Worm (Caenorhabditis elegans) whole organism, L1 larva: ENCODE data around the gene polk-1.

Source experiments
- C04F5.9 ChIP-seq: sonication (generic microtip); optimal IDR thresholded peaks from 2 replicates; lab custom pipeline; 2016; ENCODE audit warnings: missing genetic modification characterization, missing compliant biosample characterization
- C34B4.2 ChIP-seq: sonication (generic microtip); optimal IDR thresholded peaks from 2 replicates; lab custom pipeline; 2017; ENCODE audit warnings: mild to moderate bottlenecking, missing genetic modification characterization, missing compliant biosample characterization
- F16B12.6 ChIP-seq: fragments of 150-350 bp; optimal IDR thresholded peaks from 2 replicates; lab custom pipeline; 2014; ENCODE audit warnings: missing biosample characterization, missing genetic modification characterization
- aha-1 ChIP-seq: fragments of 150-350 bp; optimal IDR thresholded peaks from 2 replicates; lab custom pipeline; 2014; ENCODE audit warnings: missing biosample characterization, missing genetic modification characterization
- alr-1 ChIP-seq: fragments of 200-800 bp; sonication (Bioruptor generic); optimal IDR thresholded peaks from 2 replicates; lab custom pipeline; 2018; ENCODE audit warnings: borderline replicate concordance, mild to moderate bottlenecking, missing genetic modification characterization, missing compliant biosample characterization
- aly-2 ChIP-seq: fragments of 150-350 bp; optimal IDR thresholded peaks from 2 replicates; lab custom pipeline; 2014; ENCODE audit warnings: missing biosample characterization, missing genetic modification characterization
- ceh-82 ChIP-seq, 3 experiments: fragments of 150-350 bp in 1 of 3; sonication (generic microtip) in 2 of 3; optimal IDR thresholded peaks; 2 replicates each; lab custom pipeline; 2014 to 2017; ENCODE audit warnings: missing biosample characterization in 3 of 3, missing genetic modification characterization in 3 of 3
- ceh-88 ChIP-seq: fragments of 200-800 bp; sonication (Bioruptor generic); IDR thresholded peaks from 2 replicates; pipeline ENCODE4 v1.3.6; 2022; ENCODE audit warnings: missing genetic modification characterization, missing compliant biosample characterization
- ceh-90 ChIP-seq: sonication (generic microtip); optimal IDR thresholded peaks from 2 replicates; lab custom pipeline; 2016; ENCODE audit warnings: missing genetic modification characterization, missing compliant biosample characterization
- dsc-1 ChIP-seq: sonication (generic microtip); optimal IDR thresholded peaks from 2 replicates; lab custom pipeline; 2016; ENCODE audit warnings: mild to moderate bottlenecking, missing genetic modification characterization, missing compliant biosample characterization
- efl-1 ChIP-seq, 4 experiments: fragments of 150-350 bp; optimal IDR thresholded peaks in 3 of 4; peaks in 1 of 4; 1 replicate in 1 of 4; 2 replicates in 3 of 4; lab custom pipeline; 2014; ENCODE audit warnings: missing biosample characterization in 2 of 4, missing genetic modification characterization in 2 of 4, missing genetic modification reagents in 2 of 4
- elt-2 ChIP-seq: sonication (generic microtip); optimal IDR thresholded peaks from 2 replicates; lab custom pipeline; 2016; ENCODE audit warnings: missing genetic modification characterization, mild to moderate bottlenecking, inconsistent platforms, missing compliant biosample characterization, missing genetic modification reagents
- elt-3 ChIP-seq, 6 experiments: fragments of 150-350 bp in 1 of 6; sonication (generic microtip); optimal IDR thresholded peaks; 2 replicates each; lab custom pipeline; 2017 to 2018; ENCODE audit warnings: missing biosample characterization in 6 of 6, missing genetic modification characterization in 6 of 6, inconsistent platforms in 1 of 6
- hlh-17 ChIP-seq: fragments of 200-800 bp; sonication (Bioruptor generic); optimal IDR thresholded peaks from 2 replicates; lab custom pipeline; 2018; ENCODE audit warnings: missing genetic modification characterization, mild to moderate bottlenecking, missing compliant biosample characterization, moderate library complexity, borderline replicate concordance
- hpl-2 ChIP-seq: fragments of 150-350 bp; optimal IDR thresholded peaks from 2 replicates; lab custom pipeline; 2014; ENCODE audit warnings: missing biosample characterization, missing genetic modification reagents, missing genetic modification characterization
- isw-1 ChIP-seq: fragments of 200-800 bp; sonication (Bioruptor generic); IDR thresholded peaks from 2 replicates; pipeline ENCODE4 v1.3.6; 2022; ENCODE audit warnings: missing genetic modification characterization, missing compliant biosample characterization
- jun-1 ChIP-seq: fragments of 150-350 bp; optimal IDR thresholded peaks from 2 replicates; lab custom pipeline; 2014; ENCODE audit warnings: missing biosample characterization, missing genetic modification reagents, missing genetic modification characterization
- lin-13 ChIP-seq: fragments of 150-350 bp; optimal IDR thresholded peaks from 2 replicates; lab custom pipeline; 2014; ENCODE audit warnings: missing biosample characterization, missing genetic modification reagents, missing genetic modification characterization
- lin-14 ChIP-seq: fragments of 200-800 bp; sonication (Bioruptor generic); optimal IDR thresholded peaks from 2 replicates; lab custom pipeline; 2018; ENCODE audit warnings: mild to moderate bottlenecking, missing genetic modification characterization, moderate library complexity, missing compliant biosample characterization
- lin-35 ChIP-seq, 2 experiments: fragments of 150-350 bp; optimal IDR thresholded peaks; 2 replicates each; lab custom pipeline; 2014; ENCODE audit warnings: missing biosample characterization in 2 of 2, missing genetic modification characterization in 2 of 2, missing genetic modification reagents in 2 of 2
- lin-39 ChIP-seq: fragments of 150-350 bp; optimal IDR thresholded peaks from 2 replicates; lab custom pipeline; 2014; ENCODE audit warnings: missing biosample characterization, missing genetic modification reagents, missing genetic modification characterization
- lir-3 ChIP-seq: sonication (generic microtip); optimal IDR thresholded peaks from 2 replicates; lab custom pipeline; 2016; ENCODE audit warnings: mild to moderate bottlenecking, missing genetic modification characterization, moderate library complexity, missing compliant biosample characterization; ENCODE audit not compliant: poor library complexity
- lsy-2 ChIP-seq, 2 experiments: fragments of 150-350 bp; optimal IDR thresholded peaks; 2 replicates each; lab custom pipeline; 2014; ENCODE audit warnings: missing biosample characterization in 2 of 2, missing genetic modification characterization in 2 of 2
- mab-9 ChIP-seq: fragments of 200-800 bp; sonication (Bioruptor generic); IDR thresholded peaks from 2 replicates; pipeline ENCODE4 v1.3.6; 2022; ENCODE audit warnings: missing genetic modification reagents, missing genetic modification characterization, missing compliant biosample characterization
- mdl-1 ChIP-seq, 2 experiments: fragments of 150-350 bp; optimal IDR thresholded peaks; 2 replicates each; lab custom pipeline; 2014 to 2017; ENCODE audit warnings: missing biosample characterization in 2 of 2, missing genetic modification characterization in 2 of 2, inconsistent platforms in 1 of 2
- mef-2 ChIP-seq: fragments of 150-350 bp; optimal IDR thresholded peaks from 2 replicates; lab custom pipeline; 2014; ENCODE audit warnings: missing biosample characterization, missing genetic modification characterization
- mep-1 ChIP-seq: fragments of 150-350 bp; optimal IDR thresholded peaks from 2 replicates; lab custom pipeline; 2014; ENCODE audit warnings: missing biosample characterization, missing genetic modification characterization
- nhr-19 ChIP-seq: fragments of 200-800 bp; sonication (Bioruptor generic); conservative IDR thresholded peaks from 2 replicates; pipeline ENCODE4 v1.3.6; 2022; ENCODE audit warnings: missing genetic modification characterization, missing compliant biosample characterization
- nhr-20 ChIP-seq: sonication (generic microtip); optimal IDR thresholded peaks from 2 replicates; lab custom pipeline; 2016; ENCODE audit warnings: mild to moderate bottlenecking, missing genetic modification characterization, missing compliant biosample characterization
- nhr-28 ChIP-seq: fragments of 150-350 bp; optimal IDR thresholded peaks from 2 replicates; lab custom pipeline; 2014; ENCODE audit warnings: missing biosample characterization, missing genetic modification characterization
- nhr-47 ChIP-seq: sonication (generic microtip); optimal IDR thresholded peaks from 2 replicates; lab custom pipeline; 2016; ENCODE audit warnings: mild to moderate bottlenecking, missing genetic modification characterization, moderate library complexity, missing compliant biosample characterization
- nhr-71 ChIP-seq: sonication (generic microtip); optimal IDR thresholded peaks from 2 replicates; lab custom pipeline; 2016; ENCODE audit warnings: mild to moderate bottlenecking, missing genetic modification characterization, moderate library complexity, missing compliant biosample characterization
- nhr-77 ChIP-seq: fragments of 150-350 bp; optimal IDR thresholded peaks from 2 replicates; lab custom pipeline; 2014; ENCODE audit warnings: missing biosample characterization, missing genetic modification characterization
- nhr-90 ChIP-seq: sonication (generic microtip); optimal IDR thresholded peaks from 2 replicates; lab custom pipeline; 2016; ENCODE audit warnings: mild to moderate bottlenecking, missing genetic modification characterization, missing compliant biosample characterization; ENCODE audit not compliant: poor library complexity
- pag-3 ChIP-seq: sonication (generic microtip); optimal IDR thresholded peaks from 2 replicates; lab custom pipeline; 2017; ENCODE audit warnings: missing genetic modification characterization, mild to moderate bottlenecking, missing compliant biosample characterization, antibody characterized with exemption, borderline replicate concordance; ENCODE audit not compliant: insufficient read depth
- sup-37 ChIP-seq: fragments of 200-800 bp; sonication (Bioruptor generic); optimal IDR thresholded peaks from 2 replicates; lab custom pipeline; 2018; ENCODE audit warnings: mild to moderate bottlenecking, missing genetic modification characterization, missing compliant biosample characterization
- swsn-7 ChIP-seq: sonication (generic microtip); optimal IDR thresholded peaks from 2 replicates; lab custom pipeline; 2016; ENCODE audit warnings: missing genetic modification characterization, missing compliant biosample characterization
- tbx-2 ChIP-seq: sonication (generic microtip); optimal IDR thresholded peaks from 2 replicates; lab custom pipeline; 2016; ENCODE audit warnings: missing genetic modification characterization, missing compliant biosample characterization
- unc-130 ChIP-seq: fragments of 150-350 bp; optimal IDR thresholded peaks from 2 replicates; lab custom pipeline; 2017; ENCODE audit warnings: missing biosample characterization, missing genetic modification characterization, inconsistent platforms
- unc-30 ChIP-seq: sonication (generic microtip); optimal IDR thresholded peaks from 2 replicates; lab custom pipeline; 2017; ENCODE audit warnings: missing biosample characterization, missing genetic modification characterization
- unc-62 ChIP-seq: fragments of 150-350 bp; optimal IDR thresholded peaks from 2 replicates; lab custom pipeline; 2014; ENCODE audit warnings: missing biosample characterization, missing genetic modification reagents, missing genetic modification characterization
- unc-86 ChIP-seq: sonication (generic microtip); optimal IDR thresholded peaks from 2 replicates; lab custom pipeline; 2016; ENCODE audit warnings: missing genetic modification characterization, missing compliant biosample characterization
- unc-98 ChIP-seq: fragments of 200-800 bp; sonication (Bioruptor generic); IDR thresholded peaks from 2 replicates; pipeline ENCODE4 v1.3.6; 2022; ENCODE audit warnings: missing genetic modification characterization, missing compliant biosample characterization
- xbp-1 ChIP-seq: sonication (generic microtip); optimal IDR thresholded peaks from 2 replicates; lab custom pipeline; 2016; ENCODE audit warnings: missing genetic modification characterization, missing compliant biosample characterization
- ztf-11 ChIP-seq, 2 experiments: sonication (generic microtip); optimal IDR thresholded peaks; 2 replicates each; lab custom pipeline; 2016 to 2017; ENCODE audit warnings: missing genetic modification characterization in 2 of 2, missing biosample characterization in 1 of 2, missing compliant biosample characterization in 1 of 2
- ztf-4 ChIP-seq: fragments of 150-350 bp; optimal IDR thresholded peaks from 2 replicates; lab custom pipeline; 2014; ENCODE audit warnings: missing biosample characterization, missing genetic modification characterization

The polk-1 gene

DNA sequence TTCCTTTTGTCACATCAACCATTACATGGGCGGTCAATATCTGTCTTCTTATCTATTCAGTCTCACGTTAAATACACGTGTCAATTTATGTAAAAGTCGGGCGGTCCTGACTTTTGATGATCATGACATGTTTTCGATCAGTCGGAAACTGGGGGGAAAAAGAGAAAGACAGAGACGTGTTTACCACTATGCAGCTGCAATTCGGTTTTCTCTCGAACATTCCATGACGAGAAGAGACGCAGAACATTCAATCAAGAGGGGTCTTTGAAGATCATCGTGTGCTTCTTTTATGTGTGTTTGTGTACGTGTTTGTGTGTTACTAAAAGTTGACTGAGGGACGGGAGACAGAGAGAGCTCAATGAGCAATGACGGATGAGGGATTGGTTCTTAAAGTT lies 30.0 kb upstream of the polk-1 start (continued):
- TF ChIP-seq ceh-90 (tag; lab: Kevin White, UChicago) (no peak), unc-86 (tag; lab: Kevin White, UChicago) (no peak), nhr-28 (tag; lab: Kevin White, UChicago) (no peak), lir-3 (peak; percentile 73), mef-2 (peak; percentile 87), aly-2 (peak; percentile 32), swsn-7 (tag; lab: Kevin White, UChicago) (peak; percentile 88), nhr-77 (tag; lab: Kevin White, UChicago) (peak; percentile 89), lsy-2 (tag; optimal IDR thresholded peaks at IDR 0.05; lab: Kevin White, UChicago) (peak; percentile 80 to 90), elt-2 (tag; lab: Kevin White, UChicago) (peak; percentile 96), nhr-19 (GFP tag; lab: Robert Waterston, UW) (peak; percentile 93), elt-3 (tag; optimal IDR thresholded peaks at IDR 0.05; lab: Kevin White, UChicago) (peak in 5 of 6 experiments; percentile 63 to 95 (median 91)), alr-1 (tag; lab: Kevin White, UChicago) (no peak), mdl-1 (tag; optimal IDR thresholded peaks at IDR 0.05; lab: Kevin White, UChicago) (peak in 1 of 2 experiments; percentile 95), ztf-4 (peak; percentile 89), lin-14 (GFP tag; lab: Kevin White, UChicago) (peak; percentile 98), efl-1 (optimal IDR thresholded peaks at IDR 0.05; lab: Kevin White, UChicago) (peak; percentile 57 to 65), efl-1 (GFP tag; optimal IDR thresholded peaks at IDR 0.05 in 1 of 2; lab: Kevin White, UChicago) (peak; percentile 47 to 95), mep-1 (peak; percentile 96), unc-62 (GFP tag; lab: Kevin White, UChicago) (no peak), unc-30 (no peak), dsc-1 (tag; lab: Kevin White, UChicago) (peak; percentile 87), ztf-11 (tag; optimal IDR thresholded peaks at IDR 0.05; lab: Kevin White, UChicago) (no peak), hpl-2 (GFP tag; lab: Kevin White, UChicago) (peak; percentile 68), ceh-88 (GFP tag; lab: Robert Waterston, UW) (peak; percentile 34; the same call in 1 of the 2 replicates), isw-1 (GFP tag; lab: Robert Waterston, UW) (no peak), tbx-2 (tag; lab: Kevin White, UChicago) (peak; percentile 91), jun-1 (peak; percentile 69), unc-130 (tag; lab: Kevin White, UChicago) (peak; percentile 96), ceh-82 (tag; optimal IDR thresholded peaks at IDR 0.05; lab: Kevin White, UChicago) (peak; percentile 24 to 56 (median 47)), lin-39 (tag; lab: Kevin White, UChicago) (peak; percentile 32), pag-3 (tag; lab: Kevin White, UChicago) (peak; percentile 55), C04F5.9 (tag; lab: Kevin White, UChicago) (peak; percentile 71), F16B12.6 (no peak), lin-13 (peak; percentile 77), nhr-20 (tag; lab: Kevin White, UChicago) (peak; percentile 98), unc-98 (peak; percentile 44), xbp-1 (tag; lab: Kevin White, UChicago) (peak; percentile 88), C34B4.2 (tag; lab: Kevin White, UChicago) (peak; percentile 85), sup-37 (peak; percentile 18), lin-35 (GFP tag; optimal IDR thresholded peaks at IDR 0.05; lab: Kevin White, UChicago) (peak; percentile 67 to 85), nhr-47 (tag; lab: Kevin White, UChicago) (peak; percentile 87), hlh-17 (GFP tag; lab: Kevin White, UChicago) (no peak), nhr-90 (tag; lab: Kevin White, UChicago) (peak; percentile 96), nhr-71 (tag; lab: Kevin White, UChicago) (peak; percentile 99), aha-1 (tag; lab: Kevin White, UChicago) (peak; percentile 34), mab-9 (GFP tag; lab: Robert Waterston, UW) (peak; percentile 62; the same call in 1 of the 2 replicates)
